Fruit fly (Drosophila melanogaster) whole organism, prepupa: Measurements from ENCODE around the gene CG31251.

Experiments
- CG11902 ChIP-seq: fragments of 200-800 bp; sonication (Bioruptor generic); optimal IDR thresholded peaks from 3 replicates; lab custom pipeline; 2016; ENCODE audit warnings: missing biosample characterization, missing genetic modification characterization
- CG16779 ChIP-seq: fragments of 200-800 bp; sonication (Bioruptor generic); optimal IDR thresholded peaks from 3 replicates; lab custom pipeline; 2017; ENCODE audit warnings: missing biosample characterization, mild to moderate bottlenecking, missing genetic modification characterization
- CG9139 ChIP-seq: fragments of 200-800 bp; sonication (Bioruptor generic); optimal IDR thresholded peaks from 3 replicates; lab custom pipeline; 2017; ENCODE audit warnings: missing biosample characterization, mild to moderate bottlenecking, missing genetic modification characterization
- Eip75B ChIP-seq: fragments of 200-800 bp; sonication (Bioruptor generic); optimal IDR thresholded peaks from 3 replicates; lab custom pipeline; 2016; ENCODE audit warnings: missing biosample characterization, missing genetic modification characterization
- Met ChIP-seq: fragments of 200-800 bp; sonication (Bioruptor generic); optimal IDR thresholded peaks from 3 replicates; lab custom pipeline; 2016; ENCODE audit warnings: missing biosample characterization, missing genetic modification characterization
- OdsH ChIP-seq: fragments of 200-800 bp; sonication (Bioruptor generic); optimal IDR thresholded peaks from 3 replicates; lab custom pipeline; 2016; ENCODE audit warnings: missing biosample characterization, missing genetic modification characterization
- Sox15 ChIP-seq: fragments of 200-800 bp; sonication (Bioruptor generic); optimal IDR thresholded peaks from 3 replicates; lab custom pipeline; 2016; ENCODE audit warnings: missing biosample characterization, missing genetic modification characterization
- fd59A ChIP-seq: fragments of 200-800 bp; sonication (Bioruptor generic); optimal IDR thresholded peaks from 2 replicates; lab custom pipeline; 2017; ENCODE audit warnings: missing biosample characterization, mild to moderate bottlenecking, missing genetic modification characterization, missing genetic modification reagents
- net ChIP-seq: fragments of 200-800 bp; sonication (Bioruptor generic); optimal IDR thresholded peaks from 3 replicates; lab custom pipeline; 2016; ENCODE audit warnings: missing biosample characterization, missing genetic modification characterization
- salr ChIP-seq, 2 experiments: fragments of 200-800 bp; sonication (Bioruptor generic); optimal IDR thresholded peaks; 3 replicates each; lab custom pipeline; 2016 to 2018; ENCODE audit warnings: missing biosample characterization in 2 of 2, missing genetic modification characterization in 2 of 2, mild to moderate bottlenecking in 1 of 2

DNA sequence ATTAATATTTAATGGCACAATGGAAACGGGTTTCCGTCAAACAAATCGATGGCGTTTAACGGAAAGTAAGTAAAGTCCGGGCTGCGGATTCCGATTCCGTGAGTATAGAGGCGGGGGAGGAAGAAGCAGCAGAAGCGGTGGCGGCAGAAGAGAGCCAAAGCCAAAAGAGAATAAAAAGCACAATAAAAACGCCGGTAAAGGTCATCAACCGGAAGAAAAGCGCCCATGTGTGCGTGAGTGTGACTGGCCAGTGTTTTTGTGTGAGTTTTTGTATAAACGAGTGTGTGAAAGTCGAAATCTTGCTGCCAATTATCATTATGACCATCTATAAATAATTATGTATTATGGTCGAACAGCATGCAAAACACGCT lies 4.5 kb downstream of the CG31251 start:
- TF ChIP-seq salr (GFP tag; optimal IDR thresholded peaks at IDR 0.05; lab: Kevin White, UChicago) (no peak), net (GFP tag; lab: Kevin White, UChicago) (no peak), CG16779 (no peak), OdsH (GFP tag; lab: Kevin White, UChicago) (no peak), CG9139 (GFP tag; lab: Kevin White, UChicago) (no peak), CG11902 (GFP tag; lab: Kevin White, UChicago) (no peak), Sox15 (GFP tag; lab: Kevin White, UChicago) (no peak), Met (GFP tag; lab: Kevin White, UChicago) (no peak), Eip75B (GFP tag; lab: Kevin White, UChicago) (no peak), fd59A (GFP tag; lab: Kevin White, UChicago) (no peak)
